Worm (Caenorhabditis elegans) whole organism, L1 larva: ENCODE data around the gene cyp-33C1.
A peak's percentile ranks its signal among the peaks of the same experiment; 100 is the strongest.

ENCODE experiments used
- ceh-88 ChIP-seq: fragments of 200-800 bp; sonication (Bioruptor generic); IDR thresholded peaks from 2 replicates; pipeline ENCODE4 v1.3.6; 2022; ENCODE audit warnings: missing genetic modification characterization, missing compliant biosample characterization
- lir-3 ChIP-seq: sonication (generic microtip); optimal IDR thresholded peaks from 2 replicates; lab custom pipeline; 2016; ENCODE audit warnings: mild to moderate bottlenecking, missing genetic modification characterization, moderate library complexity, missing compliant biosample characterization; ENCODE audit not compliant: poor library complexity
- nhr-77 ChIP-seq: fragments of 150-350 bp; optimal IDR thresholded peaks from 2 replicates; lab custom pipeline; 2014; ENCODE audit warnings: missing biosample characterization, missing genetic modification characterization
- rnt-1 ChIP-seq: sonication (generic microtip); optimal IDR thresholded peaks from 2 replicates; lab custom pipeline; 2016; ENCODE audit warnings: mild to moderate bottlenecking, missing genetic modification characterization, moderate library complexity, missing compliant biosample characterization
- snpc-4 ChIP-seq: fragments of 150-350 bp; optimal IDR thresholded peaks from 2 replicates; lab custom pipeline; 2014; ENCODE audit warnings: missing biosample characterization, missing genetic modification characterization
- swsn-7 ChIP-seq: sonication (generic microtip); optimal IDR thresholded peaks from 2 replicates; lab custom pipeline; 2016; ENCODE audit warnings: missing genetic modification characterization, missing compliant biosample characterization

- TF ChIP-seq rnt-1 (tag; lab: Kevin White, UChicago), result peak; percentile 62
- TF ChIP-seq swsn-7 (tag; lab: Kevin White, UChicago), result no peak
- no peak for TF ChIP-seq lir-3 (tag; lab: Kevin White, UChicago)
- no peak for TF ChIP-seq ceh-88 (GFP tag; lab: Robert Waterston, UW)
- no peak for TF ChIP-seq snpc-4 (tag; lab: Kevin White, UChicago)
- TF ChIP-seq nhr-77 (tag; lab: Kevin White, UChicago), result no peak
Measured at ce11 chrV:2135323-2135722, 44.0 kb upstream of the cyp-33C1 start.
